Fruit fly (Drosophila melanogaster): ENCODE results near the gene CG16711.

The CG16711 gene

DNA sequence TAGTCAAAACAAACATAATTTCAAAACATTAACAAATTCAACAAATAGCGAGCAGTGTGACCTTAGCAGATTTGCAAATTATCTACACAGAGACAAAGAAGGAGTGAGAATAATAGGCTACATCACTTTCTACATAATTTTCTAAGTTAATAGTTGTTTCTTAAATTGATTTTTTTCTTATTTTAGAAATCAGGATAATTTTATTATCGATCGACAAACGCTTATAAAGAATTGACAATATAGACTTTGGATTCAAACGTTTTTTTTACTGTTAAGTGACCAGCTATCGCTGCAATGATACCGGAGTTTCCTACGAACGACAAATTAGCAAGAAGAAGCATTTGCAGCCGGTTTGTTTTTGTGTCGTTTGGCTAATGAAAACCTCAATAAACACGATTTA lies 19.0 kb downstream of the CG16711 start, which contains the start of the genes nbs and defl (continued):
- peak; percentile 23 for TF ChIP-seq psq (GFP tag; optimal IDR thresholded peaks at IDR 0.05)
- TF ChIP-seq Neu2 (GFP tag; optimal IDR thresholded peaks at IDR 0.05; ENCODE audit: borderline replicate concordance): no peak
- TF ChIP-seq CG33213 (GFP tag; optimal IDR thresholded peaks at IDR 0.05): no peak
- TF ChIP-seq Dad (GFP tag; optimal IDR thresholded peaks at IDR 0.05): peak; percentile 56
- peak; percentile 42 for TF ChIP-seq CG9609 (GFP tag; optimal IDR thresholded peaks at IDR 0.05)
- no peak for TF ChIP-seq CG8478 (optimal IDR thresholded peaks at IDR 0.05)
- TF ChIP-seq otp (GFP tag; IDR thresholded peaks at IDR 0.05): no peak
- TF ChIP-seq Stat92E (GFP tag; optimal IDR thresholded peaks at IDR 0.05): no peak
- TF ChIP-seq CG6683 (GFP tag; optimal IDR thresholded peaks at IDR 0.05): no peak
- peak; percentile 8 for TF ChIP-seq Mes4 (GFP tag; optimal IDR thresholded peaks at IDR 0.05)
- TF ChIP-seq sob (GFP tag; IDR thresholded peaks at IDR 0.05): peak; percentile 87
- TF ChIP-seq br (optimal IDR thresholded peaks at IDR 0.05): no peak
- TF ChIP-seq nmo (GFP tag; optimal IDR thresholded peaks at IDR 0.05): peak; percentile 79
- 0 out of 3 replicates have a peak, but pooled peaks have one; percentile 49 for TF ChIP-seq Mrtf (GFP tag; IDR thresholded peaks at IDR 0.05)
- TF ChIP-seq tio (GFP tag; optimal IDR thresholded peaks at IDR 0.05): no peak
- TF ChIP-seq ttk (GFP tag; IDR thresholded peaks at IDR 0.05): peak; percentile 61
- TF ChIP-seq Oli (tag; optimal IDR thresholded peaks at IDR 0.05): peak; percentile 44
- no peak for TF ChIP-seq CG15011 (GFP tag; optimal IDR thresholded peaks at IDR 0.05)
- TF ChIP-seq chn (GFP tag; optimal IDR thresholded peaks at IDR 0.05): peak; percentile 46
- TF ChIP-seq CG4617 (GFP tag; optimal IDR thresholded peaks at IDR 0.05; ENCODE audit: borderline replicate concordance): peak; percentile 75
- peak; percentile 76 for TF ChIP-seq grau (tag; optimal IDR thresholded peaks at IDR 0.05)
- peak; percentile 89 for TF ChIP-seq CG34422 (GFP tag; IDR thresholded peaks at IDR 0.05)
- no peak for TF ChIP-seq Tbp (GFP tag; optimal IDR thresholded peaks at IDR 0.05)
- peak; percentile 13; the same call in 1 of the 3 replicates for TF ChIP-seq CG3726 (GFP tag; IDR thresholded peaks at IDR 0.05)
- TF ChIP-seq ro (GFP tag; IDR thresholded peaks at IDR 0.05): no peak
- peak; percentile 65 for TF ChIP-seq bcd (GFP tag; optimal IDR thresholded peaks at IDR 0.05)
- TF ChIP-seq NfI (GFP tag; optimal IDR thresholded peaks at IDR 0.05): peak; percentile 41
- peak; percentile 71; the same call in 1 of the 2 replicates for TF ChIP-seq ara (GFP tag; IDR thresholded peaks at IDR 0.05)
- no peak for TF ChIP-seq yki (optimal IDR thresholded peaks at IDR 0.05)
- no peak for TF ChIP-seq abd-A (tag; optimal IDR thresholded peaks at IDR 0.05)
- TF ChIP-seq Dref (GFP tag; IDR thresholded peaks at IDR 0.05): peak; percentile 8; the same call in 1 of the 2 replicates
- peak; percentile 12; the same call in 1 of the 2 replicates for TF ChIP-seq Bgb (GFP tag; IDR thresholded peaks at IDR 0.05; ENCODE audit: partially characterized antibody)
- no peak for TF ChIP-seq sim (GFP tag; IDR thresholded peaks at IDR 0.05)
- no peak for TF ChIP-seq cad (GFP tag; optimal IDR thresholded peaks at IDR 0.05)
- TF ChIP-seq Lpt (GFP tag; optimal IDR thresholded peaks at IDR 0.05): no peak
- TF ChIP-seq gfzf (GFP tag; optimal IDR thresholded peaks at IDR 0.05): peak; percentile 63
- peak; percentile 19 for TF ChIP-seq dm (GFP tag; optimal IDR thresholded peaks at IDR 0.05)
- no peak for TF ChIP-seq sc (optimal IDR thresholded peaks at IDR 0.05)
- TF ChIP-seq sc (GFP tag; optimal IDR thresholded peaks at IDR 0.05): peak; percentile 8
- TF ChIP-seq CoRest (tag; optimal IDR thresholded peaks at IDR 0.05): peak; percentile 82
- peak; percentile 76 for TF ChIP-seq CHES-1-like (GFP tag; optimal IDR thresholded peaks at IDR 0.05)
- no peak for TF ChIP-seq dmrt99B (tag; optimal IDR thresholded peaks at IDR 0.05)
- peak; percentile 74 for TF ChIP-seq CG13287 (GFP tag; IDR thresholded peaks at IDR 0.05; ENCODE audit: partially characterized antibody)
- peak; percentile 86 for TF ChIP-seq Camta (GFP tag; optimal IDR thresholded peaks at IDR 0.05)
- TF ChIP-seq Vsx1 (GFP tag; optimal IDR thresholded peaks at IDR 0.05): no peak
- no peak for TF ChIP-seq nom (GFP tag; optimal IDR thresholded peaks at IDR 0.05)
- TF ChIP-seq chif (GFP tag; optimal IDR thresholded peaks at IDR 0.05): peak; percentile 52 to 69
- peak; percentile 47 for TF ChIP-seq pzg (GFP tag; optimal IDR thresholded peaks at IDR 0.05)
- TF ChIP-seq Ada2b (GFP tag; IDR thresholded peaks at IDR 0.05): peak; percentile 62
- TF ChIP-seq CG11085 (GFP tag; IDR thresholded peaks at IDR 0.05): peak; percentile 49; the same call in 1 of the 2 replicates
- no peak for TF ChIP-seq CG11723 (GFP tag; optimal IDR thresholded peaks at IDR 0.05)
- TF ChIP-seq B-H2 (GFP tag; optimal IDR thresholded peaks at IDR 0.05): peak; percentile 60

Measured in whole organism, embryonic.